Worm (Caenorhabditis elegans) whole organism, L2 larva: ENCODE data around the gene cic-1.

ENCODE experiments used
- C34F6.9 ChIP-seq: fragments of 150-350 bp; optimal IDR thresholded peaks from 2 replicates; lab custom pipeline; 2014; ENCODE audit warnings: missing biosample characterization, missing genetic modification characterization
- R02D3.7 ChIP-seq: fragments of 150-350 bp; optimal IDR thresholded peaks from 2 replicates; lab custom pipeline; 2014; ENCODE audit warnings: missing biosample characterization, missing genetic modification characterization
- Y55F3AM.14 ChIP-seq: fragments of 200-800 bp; sonication (Bioruptor generic); optimal IDR thresholded peaks from 2 replicates; lab custom pipeline; 2018; ENCODE audit warnings: mild to moderate bottlenecking, missing genetic modification characterization, missing compliant biosample characterization
- ZK546.5 ChIP-seq: sonication (generic microtip); optimal IDR thresholded peaks from 2 replicates; lab custom pipeline; 2017; ENCODE audit warnings: missing biosample characterization, missing genetic modification characterization
- alr-1 ChIP-seq: fragments of 150-350 bp; optimal IDR thresholded peaks from 2 replicates; lab custom pipeline; 2014; ENCODE audit warnings: missing biosample characterization, missing genetic modification characterization
- aly-2 ChIP-seq: fragments of 150-350 bp; optimal IDR thresholded peaks from 2 replicates; lab custom pipeline; 2014; ENCODE audit warnings: missing biosample characterization, missing genetic modification characterization
- ama-1 ChIP-seq: fragments of 150-350 bp; optimal IDR thresholded peaks from 2 replicates; lab custom pipeline; 2018; ENCODE audit warnings: inconsistent platforms
- blmp-1 ChIP-seq: sonication (generic microtip); optimal IDR thresholded peaks from 2 replicates; lab custom pipeline; 2017; ENCODE audit warnings: missing genetic modification characterization, mild to moderate bottlenecking, missing compliant biosample characterization, antibody characterized with exemption, moderate library complexity; ENCODE audit not compliant: insufficient read depth
- ceh-16 ChIP-seq: fragments of 150-350 bp; optimal IDR thresholded peaks from 2 replicates; lab custom pipeline; 2014; ENCODE audit warnings: missing biosample characterization, missing genetic modification characterization
- dmd-4 ChIP-seq: sonication (generic microtip); optimal IDR thresholded peaks from 2 replicates; lab custom pipeline; 2017; ENCODE audit warnings: missing biosample characterization, missing genetic modification characterization
- egl-27 ChIP-seq: sonication (generic microtip); optimal IDR thresholded peaks from 3 replicates; lab custom pipeline; 2017; ENCODE audit warnings: missing biosample characterization, missing genetic modification reagents, missing genetic modification characterization
- elt-1 ChIP-seq: fragments of 150-350 bp; optimal IDR thresholded peaks from 2 replicates; lab custom pipeline; 2014; ENCODE audit warnings: missing biosample characterization, missing genetic modification characterization
- elt-3 ChIP-seq: sonication (generic microtip); optimal IDR thresholded peaks from 2 replicates; lab custom pipeline; 2017; ENCODE audit warnings: missing biosample characterization, missing genetic modification characterization
- fos-1 ChIP-seq: fragments of 150-350 bp; optimal IDR thresholded peaks from 2 replicates; lab custom pipeline; 2014; ENCODE audit warnings: missing biosample characterization, missing genetic modification characterization
- lin-13 ChIP-seq: fragments of 150-350 bp; optimal IDR thresholded peaks from 2 replicates; lab custom pipeline; 2014; ENCODE audit warnings: missing biosample characterization, missing genetic modification reagents, missing genetic modification characterization
- lin-39 ChIP-seq: fragments of 150-350 bp; optimal IDR thresholded peaks from 2 replicates; lab custom pipeline; 2014; ENCODE audit warnings: missing biosample characterization, missing genetic modification reagents, missing genetic modification characterization
- lsy-2 ChIP-seq, 2 experiments: fragments of 150-350 bp in 1 of 2; sonication (generic microtip) in 1 of 2; optimal IDR thresholded peaks; 2 replicates each; lab custom pipeline; 2014 to 2017; ENCODE audit warnings: missing biosample characterization in 2 of 2, missing genetic modification characterization in 2 of 2
- mab-5 ChIP-seq: fragments of 150-350 bp; optimal IDR thresholded peaks from 2 replicates; lab custom pipeline; 2014; ENCODE audit warnings: missing biosample characterization, missing genetic modification characterization
- mbf-1 ChIP-seq: sonication (generic microtip); optimal IDR thresholded peaks from 2 replicates; lab custom pipeline; 2017; ENCODE audit warnings: missing biosample characterization, missing genetic modification characterization
- nhr-11 ChIP-seq: fragments of 150-350 bp; optimal IDR thresholded peaks from 2 replicates; lab custom pipeline; 2014; ENCODE audit warnings: missing biosample characterization, missing genetic modification characterization
- nhr-21 ChIP-seq: fragments of 150-350 bp; optimal IDR thresholded peaks from 2 replicates; lab custom pipeline; 2014; ENCODE audit warnings: missing biosample characterization, missing genetic modification characterization
- nhr-25 ChIP-seq: fragments of 150-350 bp; sonication (generic microtip); optimal IDR thresholded peaks from 3 replicates; lab custom pipeline; 2014; ENCODE audit warnings: missing biosample characterization, missing genetic modification characterization
- skn-1 ChIP-seq: sonication (generic microtip); optimal IDR thresholded peaks from 2 replicates; lab custom pipeline; 2017; ENCODE audit warnings: missing biosample characterization, missing genetic modification characterization
- sma-3 ChIP-seq: sonication (generic microtip); optimal IDR thresholded peaks from 2 replicates; lab custom pipeline; 2016; ENCODE audit warnings: missing genetic modification reagents, missing genetic modification characterization, missing compliant biosample characterization
- sma-9 ChIP-seq, 2 experiments: fragments of 150-350 bp in 1 of 2; sonication (generic microtip) in 1 of 2; optimal IDR thresholded peaks; 2 replicates each; lab custom pipeline; 2014 to 2016; ENCODE audit warnings: missing genetic modification characterization in 2 of 2, mild to moderate bottlenecking in 1 of 2, missing biosample characterization in 1 of 2, missing compliant biosample characterization in 1 of 2, missing genetic modification reagents in 1 of 2, moderate library complexity in 1 of 2
- unc-39 ChIP-seq: fragments of 150-350 bp; optimal IDR thresholded peaks from 2 replicates; lab custom pipeline; 2014; ENCODE audit warnings: missing biosample characterization, missing genetic modification characterization
- ztf-1 ChIP-seq: fragments of 200-800 bp; sonication (Bioruptor generic); conservative IDR thresholded peaks from 2 replicates; pipeline ENCODE4 v1.3.6; 2022; ENCODE audit warnings: missing genetic modification characterization, missing compliant biosample characterization
- ztf-11 ChIP-seq: sonication (generic microtip); optimal IDR thresholded peaks from 2 replicates; lab custom pipeline; 2017; ENCODE audit warnings: missing biosample characterization, missing genetic modification characterization
- ztf-4 ChIP-seq: fragments of 150-350 bp; optimal IDR thresholded peaks from 2 replicates; lab custom pipeline; 2014; ENCODE audit warnings: missing biosample characterization, missing genetic modification characterization

Gene cic-1

DNA sequence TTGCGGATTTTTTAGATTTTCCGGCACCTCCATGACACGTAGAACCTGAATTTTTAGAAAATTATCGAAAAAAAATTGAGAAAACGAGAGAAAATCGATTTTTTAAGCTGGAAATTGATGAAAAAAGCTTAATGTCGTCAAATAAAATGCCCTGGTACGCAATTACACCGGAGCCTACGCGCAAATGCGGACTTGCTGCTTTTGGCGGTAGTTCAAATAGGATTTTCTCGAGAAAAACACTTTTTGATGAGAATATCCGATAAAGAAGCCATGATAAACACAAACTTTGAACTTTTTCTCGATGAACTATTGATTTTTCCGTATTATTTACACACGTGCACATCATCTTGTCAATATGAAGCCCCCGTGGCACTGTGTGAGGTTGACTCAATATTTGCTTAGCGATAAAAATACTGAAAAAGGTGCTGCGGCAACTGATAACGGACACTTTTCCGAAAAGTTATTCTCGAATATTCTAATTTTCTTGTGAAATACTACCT, 17.2 kb upstream of the cic-1 start, which contains the start of the genes W04B5.5 and W04B5.3 (continued):
- TF ChIP-seq unc-39 (tag; lab: Kevin White, UChicago), result no peak
- TF ChIP-seq blmp-1 (tag; lab: Kevin White, UChicago), result no peak
- TF ChIP-seq ceh-16 (tag; lab: Kevin White, UChicago), result no peak
- no peak for TF ChIP-seq skn-1 (tag; lab: Kevin White, UChicago)
- no peak for TF ChIP-seq ZK546.5
- peak; percentile 75 to 86 for TF ChIP-seq lsy-2 (tag; optimal IDR thresholded peaks at IDR 0.05; lab: Kevin White, UChicago)
- TF ChIP-seq dmd-4 (tag; lab: Kevin White, UChicago), result no peak
- TF ChIP-seq lin-39 (tag; lab: Kevin White, UChicago), result no peak
- TF ChIP-seq nhr-21 (tag; lab: Kevin White, UChicago), result no peak
- no peak for TF ChIP-seq nhr-11
- no peak for TF ChIP-seq ztf-11 (tag; lab: Kevin White, UChicago)
- TF ChIP-seq, all 48 proteins: peak for 16

DNA sequence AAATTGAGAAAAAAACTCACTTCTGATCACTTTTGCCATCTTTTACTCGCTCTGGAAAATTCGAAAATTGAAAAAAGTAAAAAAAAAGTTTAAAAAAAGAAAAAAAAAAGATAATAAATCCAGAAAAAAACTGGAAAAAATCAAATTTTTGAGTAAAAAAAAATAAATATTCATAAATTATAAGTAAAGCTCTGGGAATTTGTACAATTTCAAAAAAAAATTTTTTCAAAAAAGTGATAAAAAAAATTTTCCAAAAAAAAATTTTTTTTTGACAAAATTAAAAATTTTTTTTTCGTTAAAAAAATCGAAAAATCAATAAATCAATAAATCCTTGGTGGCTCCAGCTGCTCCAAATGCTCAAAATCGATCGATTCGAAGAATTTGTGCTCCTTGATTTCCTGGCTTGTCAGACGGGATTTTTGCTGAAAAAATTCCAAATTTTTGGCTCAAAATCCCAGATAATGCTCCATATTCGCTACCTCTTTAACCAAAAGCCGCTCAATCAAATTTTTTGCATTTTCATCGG, 10.0 kb upstream of the cic-1 start, which contains the start of gene mrpl-30:
Gene mrpl-30, minus strand, starts transcription at position 51 of the 526 bp plus-strand sequence.
- TF ChIP-seq mbf-1 (tag; lab: Kevin White, UChicago), result no peak
- no peak for TF ChIP-seq aly-2 (tag; lab: Kevin White, UChicago)
- no peak for TF ChIP-seq lsy-2 (tag; optimal IDR thresholded peaks at IDR 0.05; lab: Kevin White, UChicago)
- no peak for TF ChIP-seq alr-1 (tag; lab: Kevin White, UChicago)
- no peak for TF ChIP-seq skn-1 (tag; lab: Kevin White, UChicago)
- no peak for TF ChIP-seq ztf-4
- TF ChIP-seq mab-5, result no peak
- no peak for TF ChIP-seq nhr-11
- no peak for TF ChIP-seq nhr-25 (tag; lab: Kevin White, UChicago)
- TF ChIP-seq elt-3 (tag; lab: Kevin White, UChicago), result no peak
- TF ChIP-seq C34F6.9 (tag; lab: Kevin White, UChicago), result no peak
- no peak for TF ChIP-seq sma-9 (GFP tag; optimal IDR thresholded peaks at IDR 0.05; lab: Kevin White, UChicago)
- TF ChIP-seq sma-9 (tag; optimal IDR thresholded peaks at IDR 0.05; lab: Kevin White, UChicago), result no peak
- no peak for TF ChIP-seq ZK546.5
- no peak for TF ChIP-seq nhr-21 (tag; lab: Kevin White, UChicago)
- TF ChIP-seq ama-1 (lab: Kevin White, UChicago), result no peak
- TF ChIP-seq Y55F3AM.14 (GFP tag; lab: Kevin White, UChicago), result no peak

DNA sequence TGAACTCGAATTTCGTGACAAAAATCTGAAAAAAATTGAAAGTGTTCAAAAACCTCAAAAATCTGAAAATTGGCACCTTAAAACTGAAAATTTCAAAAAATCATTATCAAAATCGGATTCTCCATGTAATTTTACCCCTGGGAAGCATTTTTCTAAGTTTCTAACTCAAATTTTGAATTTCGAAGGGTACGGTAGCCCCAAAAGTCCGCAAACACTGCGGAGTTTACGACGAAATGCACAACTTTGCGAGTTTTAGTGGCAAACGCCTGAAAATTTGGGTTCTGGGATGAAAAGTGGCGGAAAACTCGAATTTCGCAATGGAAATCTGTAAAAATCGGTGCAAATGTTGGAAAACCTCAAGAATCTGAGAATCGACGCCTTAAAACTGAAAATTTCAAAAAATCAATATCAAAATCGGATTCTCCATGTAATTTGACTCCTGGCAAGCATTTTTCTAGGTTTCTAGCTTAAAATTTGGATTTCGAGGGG, 7.3 kb downstream of the cic-1 start:
- TF ChIP-seq lin-13 (GFP tag; lab: Kevin White, UChicago) (peak; percentile 6), elt-1 (tag; lab: Kevin White, UChicago) (no peak), lsy-2 (tag; optimal IDR thresholded peaks at IDR 0.05; lab: Kevin White, UChicago) (peak in 1 of 2 experiments; percentile 61)
- TF ChIP-seq, all 48 proteins: peak for 2

DNA sequence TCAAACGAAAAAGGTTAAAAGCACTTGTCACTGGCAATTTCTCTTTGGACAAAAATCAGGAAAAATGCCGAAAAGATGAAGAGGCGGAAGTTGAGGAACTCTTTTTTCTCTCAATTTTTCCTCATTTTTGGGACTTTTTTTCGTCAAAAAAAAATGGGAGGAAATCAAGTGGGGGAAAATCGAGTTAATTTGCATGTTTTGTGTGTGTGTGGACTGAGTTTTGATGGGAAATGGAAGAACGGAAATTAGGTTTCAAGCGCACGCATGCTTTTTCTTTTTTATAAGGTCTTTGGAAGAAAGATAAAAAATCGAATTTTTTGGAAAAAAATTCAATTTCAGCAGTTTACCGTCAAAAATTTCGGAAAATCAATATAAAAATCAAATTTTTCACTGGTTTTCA, 9.3 kb downstream of the cic-1 start:
- TF ChIP-seq egl-27 (tag; lab: Kevin White, UChicago), result peak; percentile 5
- TF ChIP-seq elt-3 (tag; lab: Kevin White, UChicago), result no peak
- TF ChIP-seq, all 48 proteins: peak for 1

DNA sequence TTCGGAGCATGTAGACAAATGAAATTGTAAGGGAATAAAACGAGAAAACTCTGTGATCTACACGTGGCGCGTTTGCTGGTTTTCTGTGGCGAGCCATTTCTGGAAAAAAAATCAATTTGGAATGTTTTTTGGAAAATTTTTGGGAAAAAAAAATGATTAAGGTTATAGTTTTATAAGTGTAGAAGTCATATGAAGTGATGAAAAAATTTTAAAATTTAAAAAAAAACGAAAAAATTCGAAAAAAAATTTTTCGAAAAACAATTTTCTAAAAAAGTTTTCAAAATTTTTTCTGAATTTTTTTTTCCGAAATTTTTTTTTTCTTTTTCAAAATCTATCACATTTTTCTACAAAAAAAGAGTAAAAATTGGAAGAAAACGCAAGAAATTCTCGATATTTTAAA, 14.5 kb downstream of the cic-1 start, which contains the start of gene H14E04.3:
Gene H14E04.3, minus strand, starts transcription at position 101 of the 400 bp plus-strand sequence.
- TF ChIP-seq sma-9 (GFP tag; optimal IDR thresholded peaks at IDR 0.05; lab: Kevin White, UChicago) (no peak), sma-9 (tag; optimal IDR thresholded peaks at IDR 0.05; lab: Kevin White, UChicago) (no peak), egl-27 (tag; lab: Kevin White, UChicago) (no peak), mab-5 (no peak), aly-2 (tag; lab: Kevin White, UChicago) (no peak), ztf-1 (GFP tag; lab: Robert Waterston, UW) (no peak), fos-1 (tag; lab: Kevin White, UChicago) (no peak), nhr-21 (tag; lab: Kevin White, UChicago) (no peak), nhr-11 (no peak), skn-1 (tag; lab: Kevin White, UChicago) (no peak), sma-3 (GFP tag; lab: Kevin White, UChicago) (no peak), R02D3.7 (tag; lab: Kevin White, UChicago) (no peak)

DNA sequence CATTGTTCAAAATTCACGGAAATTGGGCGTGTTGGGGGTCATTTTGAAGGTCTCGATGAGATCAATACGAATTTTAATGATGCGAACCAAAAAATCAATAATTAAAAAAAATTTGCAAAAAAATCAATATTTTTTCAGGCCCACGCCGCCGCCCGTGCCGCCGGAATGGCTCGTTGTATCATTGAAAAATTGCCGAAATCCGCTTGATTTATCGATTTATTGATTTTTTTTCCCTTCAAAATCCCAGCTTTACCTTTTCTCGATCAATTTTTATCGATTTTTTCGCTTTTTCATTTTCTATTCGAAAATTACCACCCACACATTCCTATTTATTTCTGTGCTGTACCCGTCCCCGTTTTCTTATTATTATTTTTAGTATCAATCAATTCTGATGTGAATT, 16.7 kb downstream of the cic-1 start:
- TF ChIP-seq mbf-1 (tag; lab: Kevin White, UChicago) (no peak), lsy-2 (tag; optimal IDR thresholded peaks at IDR 0.05; lab: Kevin White, UChicago) (no peak), C34F6.9 (tag; lab: Kevin White, UChicago) (no peak)
